Fruit fly (Drosophila melanogaster) whole organism, adult: ENCODE measurements around the gene CG5388.

Experiments used
- CG12768 ChIP-seq: fragments of 200-800 bp; sonication (Bioruptor generic); optimal IDR thresholded peaks from 2 replicates; lab custom pipeline; 2017; ENCODE audit warnings: missing biosample characterization, missing genetic modification characterization, mild to moderate bottlenecking, moderate library complexity, missing genetic modification reagents
- CG14711 ChIP-seq: fragments of 200-800 bp; sonication (Bioruptor generic); optimal IDR thresholded peaks from 2 replicates; lab custom pipeline; 2018; ENCODE audit warnings: missing biosample characterization, mild to moderate bottlenecking, missing genetic modification characterization, moderate library complexity
- CG7045 ChIP-seq: fragments of 200-800 bp; sonication (Bioruptor generic); optimal IDR thresholded peaks from 2 replicates; lab custom pipeline; 2017; ENCODE audit warnings: missing biosample characterization, mild to moderate bottlenecking, missing genetic modification characterization
- CG7101 ChIP-seq: fragments of 200-800 bp; sonication (Bioruptor generic); optimal IDR thresholded peaks from 2 replicates; lab custom pipeline; 2018; ENCODE audit warnings: missing biosample characterization, mild to moderate bottlenecking, missing genetic modification characterization, moderate library complexity
- pad ChIP-seq: fragments of 200-800 bp; sonication (Bioruptor generic); optimal IDR thresholded peaks from 3 replicates; lab custom pipeline; 2017; ENCODE audit warnings: missing biosample characterization, missing genetic modification characterization, mild to moderate bottlenecking, moderate library complexity, missing genetic modification reagents

DNA sequence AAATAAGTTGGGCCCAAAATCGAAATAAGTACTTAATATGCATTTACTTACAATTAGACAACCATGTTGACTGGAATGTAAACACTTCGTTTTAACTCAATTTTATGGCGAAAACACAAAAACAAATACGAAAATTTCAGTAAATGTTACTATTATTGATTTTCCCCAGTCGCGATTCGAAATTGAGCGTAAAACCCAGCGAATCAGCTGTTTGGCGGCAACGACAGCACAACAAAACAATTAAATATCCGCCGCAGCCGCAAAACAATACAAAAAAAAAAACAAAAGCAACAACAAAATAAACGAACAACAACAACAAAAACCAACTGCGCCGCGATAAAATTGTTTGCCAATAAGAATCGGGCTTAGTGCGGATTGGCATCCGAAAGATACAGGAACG, 49.5 kb upstream of the CG5388 start, which contains the start of the genes CAH8 and CG7059:
- no peak for TF ChIP-seq CG14711 (tag; lab: Kevin White, UChicago)
- no peak for TF ChIP-seq CG7045 (GFP tag; lab: Kevin White, UChicago)
- no peak for TF ChIP-seq CG7101
- no peak for TF ChIP-seq pad (GFP tag; lab: Kevin White, UChicago)
- TF ChIP-seq CG12768: no peak
